Fruit fly (Drosophila melanogaster): ENCODE data around the gene CG8945.

The CG8945 gene

DNA sequence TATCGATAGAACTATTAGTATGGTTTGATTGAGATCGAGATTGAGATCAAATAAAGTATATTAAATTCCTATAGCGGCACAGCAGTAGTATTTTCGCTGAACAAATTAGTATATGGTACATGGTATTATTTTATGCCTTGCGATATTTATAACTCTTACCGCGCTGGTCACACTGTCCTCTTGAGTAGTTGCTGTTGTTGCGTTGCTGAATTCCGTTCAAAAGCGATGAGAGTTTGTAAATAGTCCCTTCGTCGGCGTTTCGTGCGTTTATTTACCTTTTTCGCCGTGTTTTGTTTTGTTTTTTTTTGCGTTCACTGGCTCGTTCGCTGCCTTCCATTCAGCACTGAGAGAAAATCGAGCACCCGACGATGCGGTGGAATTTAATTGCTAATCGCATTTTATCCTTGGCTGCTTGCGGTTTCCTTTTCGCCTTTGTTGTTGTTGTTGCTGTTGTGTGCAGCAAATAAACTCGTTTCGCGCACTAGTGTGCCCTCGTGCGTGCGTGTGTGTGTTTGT is 20.0 kb upstream of the CG8945 start, which contains the start of gene CG5004:
TSS of gene CG5004 (plus strand) at position 182 of the 516 bp plus-strand sequence.
- no peak for TF ChIP-seq CG1832 (GFP tag; optimal IDR thresholded peaks at IDR 0.05)
- no peak for TF ChIP-seq nmo (GFP tag; optimal IDR thresholded peaks at IDR 0.05)
- no peak for TF ChIP-seq CG8478 (optimal IDR thresholded peaks at IDR 0.05)
- no peak for TF ChIP-seq Dip3 (GFP tag; optimal IDR thresholded peaks at IDR 0.05)
- no peak for TF ChIP-seq CG15073 (GFP tag; optimal IDR thresholded peaks at IDR 0.05)
- no peak for TF ChIP-seq pan (optimal IDR thresholded peaks at IDR 0.05)
- TF ChIP-seq pan (GFP tag; optimal IDR thresholded peaks at IDR 0.05 in 1 of 2, IDR thresholded peaks at IDR 0.05 in 1 of 2): no peak
- TF ChIP-seq Hr39 (optimal IDR thresholded peaks at IDR 0.05): no peak
- TF ChIP-seq bcd (GFP tag; optimal IDR thresholded peaks at IDR 0.05): no peak
- no peak for TF ChIP-seq gsb-n (tag; optimal IDR thresholded peaks at IDR 0.05)
- no peak for TF ChIP-seq Deaf1 (tag; optimal IDR thresholded peaks at IDR 0.05)
- no peak for TF ChIP-seq corto (GFP tag; optimal IDR thresholded peaks at IDR 0.05)
- TF ChIP-seq CG4328 (GFP tag; optimal IDR thresholded peaks at IDR 0.05): no peak
- no peak for TF ChIP-seq usp (GFP tag; optimal IDR thresholded peaks at IDR 0.05)
- no peak for TF ChIP-seq CG4707 (GFP tag; optimal IDR thresholded peaks at IDR 0.05)
- TF ChIP-seq CG7987 (GFP tag; optimal IDR thresholded peaks at IDR 0.05): no peak
- TF ChIP-seq Blimp-1 (GFP tag; optimal IDR thresholded peaks at IDR 0.05): no peak
- no peak for TF ChIP-seq CG3995 (GFP tag; optimal IDR thresholded peaks at IDR 0.05)
- peak; percentile 23 for TF ChIP-seq MESR4 (GFP tag; optimal IDR thresholded peaks at IDR 0.05)
- peak; percentile 51 for TF ChIP-seq CG10431 (GFP tag; optimal IDR thresholded peaks at IDR 0.05)
- no peak for TF ChIP-seq yki (optimal IDR thresholded peaks at IDR 0.05)
- TF ChIP-seq lmd (GFP tag; IDR thresholded peaks at IDR 0.05): no peak
- no peak for TF ChIP-seq gcm (GFP tag; optimal IDR thresholded peaks at IDR 0.05)
- TF ChIP-seq MBD-R2 (GFP tag; IDR thresholded peaks at IDR 0.05): peak; percentile 11; the same call in 1 of the 2 replicates
- TF ChIP-seq CG8388 (GFP tag; optimal IDR thresholded peaks at IDR 0.05): no peak
- no peak for TF ChIP-seq HLHmδ (GFP tag; optimal IDR thresholded peaks at IDR 0.05)
- TF ChIP-seq tll (GFP tag; optimal IDR thresholded peaks at IDR 0.05): no peak
- TF ChIP-seq Bgb (GFP tag; IDR thresholded peaks at IDR 0.05; ENCODE audit: partially characterized antibody): peak; percentile 63; the same call in 1 of the 2 replicates
- TF ChIP-seq bowl (GFP tag; IDR thresholded peaks at IDR 0.05): no peak
- TF ChIP-seq CG11696 (GFP tag; IDR thresholded peaks at IDR 0.05): no peak
- no peak for TF ChIP-seq CG10209 (GFP tag; optimal IDR thresholded peaks at IDR 0.05)
- TF ChIP-seq Nf-YB (GFP tag; optimal IDR thresholded peaks at IDR 0.05): no peak
- no peak for TF ChIP-seq Ets97D (GFP tag; optimal IDR thresholded peaks at IDR 0.05)
- no peak for TF ChIP-seq CG10267 (tag; optimal IDR thresholded peaks at IDR 0.05)
- no peak for TF ChIP-seq insv (GFP tag; optimal IDR thresholded peaks at IDR 0.05)
- TF ChIP-seq CG12299 (tag; optimal IDR thresholded peaks at IDR 0.05): no peak
- no peak for TF ChIP-seq CG31441 (GFP tag; IDR thresholded peaks at IDR 0.05)
- no peak for TF ChIP-seq CG11504 (tag; optimal IDR thresholded peaks at IDR 0.05)
- TF ChIP-seq cad (GFP tag; optimal IDR thresholded peaks at IDR 0.05): no peak
- TF ChIP-seq CG17328 (GFP tag; IDR thresholded peaks at IDR 0.05): no peak
- TF ChIP-seq CG4617 (GFP tag; optimal IDR thresholded peaks at IDR 0.05; ENCODE audit: borderline replicate concordance): no peak
- no peak for TF ChIP-seq pnt (GFP tag; optimal IDR thresholded peaks at IDR 0.05)
- TF ChIP-seq YL-1 (GFP tag; optimal IDR thresholded peaks at IDR 0.05): peak; percentile 17
- 0 out of 2 replicates have a peak, but pooled peaks have one; percentile 19 for TF ChIP-seq CG9932 (GFP tag; IDR thresholded peaks at IDR 0.05)
- TF ChIP-seq p53 (GFP tag; optimal IDR thresholded peaks at IDR 0.05): no peak
- TF ChIP-seq chm (GFP tag; IDR thresholded peaks at IDR 0.05): no peak; the same call in 1 of the 2 replicates
- TF ChIP-seq CG4282 (GFP tag; optimal IDR thresholded peaks at IDR 0.05): no peak
- TF ChIP-seq CG10654 (GFP tag; optimal IDR thresholded peaks at IDR 0.05): no peak
- TF ChIP-seq sens-2 (GFP tag; IDR thresholded peaks at IDR 0.05): no peak
- TF ChIP-seq CG2116 (GFP tag; optimal IDR thresholded peaks at IDR 0.05): peak; percentile 2
- TF ChIP-seq eyg (GFP tag; optimal IDR thresholded peaks at IDR 0.05): no peak
- peak; percentile 24; the same call in 1 of the 3 replicates for TF ChIP-seq row (GFP tag; IDR thresholded peaks at IDR 0.05)
